Fruit fly (Drosophila melanogaster) whole organism, prepupa: ENCODE measurements around the gene CG31637.
A peak's percentile ranks its signal among the peaks of the same experiment; 100 is the strongest.

Experiments
- Blimp-1 ChIP-seq: fragments of 200-800 bp; sonication (Bioruptor generic); optimal IDR thresholded peaks from 3 replicates; lab custom pipeline; 2017; ENCODE audit warnings: missing biosample characterization, missing genetic modification characterization, mild to moderate bottlenecking, moderate library complexity, missing genetic modification reagents
- CG10631 ChIP-seq: fragments of 200-800 bp; sonication (Bioruptor generic); optimal IDR thresholded peaks from 2 replicates; lab custom pipeline; 2016; ENCODE audit warnings: missing biosample characterization, missing genetic modification characterization
- CG10669 ChIP-seq: fragments of 200-800 bp; sonication (Bioruptor generic); optimal IDR thresholded peaks from 3 replicates; lab custom pipeline; 2018; ENCODE audit warnings: missing biosample characterization, mild to moderate bottlenecking, missing genetic modification characterization, moderate library complexity
- CG11762 ChIP-seq: fragments of 200-800 bp; sonication (Bioruptor generic); optimal IDR thresholded peaks from 3 replicates; lab custom pipeline; 2016; ENCODE audit warnings: missing biosample characterization, missing genetic modification characterization; ENCODE audit not compliant: insufficient read depth
- CG15336 ChIP-seq: fragments of 200-800 bp; sonication (Bioruptor generic); IDR thresholded peaks from 2 replicates; pipeline ENCODE4 v1.3.6; 2022; ENCODE audit warnings: missing biosample characterization, missing genetic modification characterization
- CG1621 ChIP-seq: fragments of 200-800 bp; sonication (Bioruptor generic); optimal IDR thresholded peaks from 3 replicates; lab custom pipeline; 2018; ENCODE audit warnings: missing biosample characterization, mild to moderate bottlenecking, missing genetic modification characterization
- CG3032 ChIP-seq: fragments of 200-800 bp; optimal IDR thresholded peaks from 2 replicates; lab custom pipeline; 2019; ENCODE audit warnings: missing biosample characterization, mild to moderate bottlenecking, missing genetic modification characterization, moderate library complexity
- CG31627 ChIP-seq: fragments of 200-800 bp; sonication (Bioruptor generic); optimal IDR thresholded peaks from 3 replicates; lab custom pipeline; 2016; ENCODE audit warnings: missing biosample characterization, missing genetic modification characterization
- CG32006 ChIP-seq: fragments of 200-800 bp; sonication (Bioruptor generic); optimal IDR thresholded peaks from 3 replicates; lab custom pipeline; 2017; ENCODE audit warnings: missing biosample characterization, mild to moderate bottlenecking, missing genetic modification characterization
- CG34406 ChIP-seq: fragments of 200-800 bp; sonication (Bioruptor generic); optimal IDR thresholded peaks from 3 replicates; lab custom pipeline; 2016; ENCODE audit warnings: missing biosample characterization, missing genetic modification characterization
- CG3919 ChIP-seq: fragments of 200-800 bp; sonication (Bioruptor generic); optimal IDR thresholded peaks from 3 replicates; lab custom pipeline; 2016; ENCODE audit warnings: missing biosample characterization, missing genetic modification characterization
- CG6163 ChIP-seq: fragments of 200-800 bp; sonication (Bioruptor generic); IDR thresholded peaks from 3 replicates; pipeline ENCODE4 v1.3.6; 2022; ENCODE audit warnings: missing biosample characterization, missing genetic modification characterization
- CG6276 ChIP-seq: fragments of 200-800 bp; sonication (Bioruptor generic); optimal IDR thresholded peaks from 2 replicates; lab custom pipeline; 2017; ENCODE audit warnings: missing biosample characterization, mild to moderate bottlenecking, missing genetic modification characterization
- CG6854 ChIP-seq: fragments of 200-800 bp; sonication (Bioruptor generic); optimal IDR thresholded peaks from 2 replicates; lab custom pipeline; 2017; ENCODE audit warnings: missing biosample characterization, mild to moderate bottlenecking, missing genetic modification characterization
- CG7368 ChIP-seq: fragments of 200-800 bp; sonication (Bioruptor generic); optimal IDR thresholded peaks from 3 replicates; lab custom pipeline; 2016; ENCODE audit warnings: missing biosample characterization, missing genetic modification characterization
- CG8319 ChIP-seq: fragments of 200-800 bp; sonication (Bioruptor generic); optimal IDR thresholded peaks from 3 replicates; lab custom pipeline; 2016; ENCODE audit warnings: missing biosample characterization, missing genetic modification characterization
- CG9139 ChIP-seq: fragments of 200-800 bp; sonication (Bioruptor generic); optimal IDR thresholded peaks from 3 replicates; lab custom pipeline; 2017; ENCODE audit warnings: missing biosample characterization, mild to moderate bottlenecking, missing genetic modification characterization
- Eip75B ChIP-seq: fragments of 200-800 bp; sonication (Bioruptor generic); optimal IDR thresholded peaks from 3 replicates; lab custom pipeline; 2016; ENCODE audit warnings: missing biosample characterization, missing genetic modification characterization
- Eip78C ChIP-seq: fragments of 200-800 bp; sonication (Bioruptor generic); peaks from one replicate; lab custom pipeline; 2016; ENCODE audit warnings: missing biosample characterization, missing genetic modification characterization
- Hr39 ChIP-seq: fragments of 200-800 bp; sonication (Bioruptor generic); optimal IDR thresholded peaks from 2 replicates; lab custom pipeline; 2016; ENCODE audit warnings: missing biosample characterization, missing genetic modification characterization
- Hr4 ChIP-seq: fragments of 200-800 bp; sonication (Bioruptor generic); optimal IDR thresholded peaks from 3 replicates; lab custom pipeline; 2016; ENCODE audit warnings: missing biosample characterization, missing genetic modification characterization
- Met ChIP-seq: fragments of 200-800 bp; sonication (Bioruptor generic); optimal IDR thresholded peaks from 3 replicates; lab custom pipeline; 2016; ENCODE audit warnings: missing biosample characterization, missing genetic modification characterization
- OdsH ChIP-seq: fragments of 200-800 bp; sonication (Bioruptor generic); optimal IDR thresholded peaks from 3 replicates; lab custom pipeline; 2016; ENCODE audit warnings: missing biosample characterization, missing genetic modification characterization
- Sox102F ChIP-seq: fragments of 200-800 bp; sonication (Bioruptor generic); optimal IDR thresholded peaks from 2 replicates; lab custom pipeline; 2016; ENCODE audit warnings: missing biosample characterization, mild to moderate bottlenecking, missing genetic modification characterization
- Sox14 ChIP-seq: fragments of 200-800 bp; sonication (Bioruptor generic); optimal IDR thresholded peaks from 3 replicates; lab custom pipeline; 2016; ENCODE audit warnings: missing biosample characterization, missing genetic modification characterization
- Sox15 ChIP-seq: fragments of 200-800 bp; sonication (Bioruptor generic); optimal IDR thresholded peaks from 3 replicates; lab custom pipeline; 2016; ENCODE audit warnings: missing biosample characterization, missing genetic modification characterization
- cyc ChIP-seq: fragments of 200-800 bp; sonication (Bioruptor generic); optimal IDR thresholded peaks from 3 replicates; lab custom pipeline; 2016; ENCODE audit warnings: missing biosample characterization, missing genetic modification characterization
- dsx ChIP-seq: fragments of 200-800 bp; optimal IDR thresholded peaks from 3 replicates; lab custom pipeline; 2019; ENCODE audit warnings: missing biosample characterization, mild to moderate bottlenecking, missing genetic modification characterization, moderate library complexity; ENCODE audit not compliant: poor library complexity, severe bottlenecking
- eg ChIP-seq: fragments of 200-800 bp; sonication (Bioruptor generic); IDR thresholded peaks from 3 replicates; pipeline ENCODE4 v1.3.6; 2022; ENCODE audit warnings: missing biosample characterization, missing genetic modification characterization
- esn ChIP-seq: fragments of 200-800 bp; sonication (Bioruptor generic); optimal IDR thresholded peaks from 2 replicates; lab custom pipeline; 2016; ENCODE audit warnings: missing biosample characterization, mild to moderate bottlenecking, missing genetic modification characterization, moderate library complexity
- fkh ChIP-seq: fragments of 200-800 bp; sonication (Bioruptor generic); optimal IDR thresholded peaks from 3 replicates; lab custom pipeline; 2017; ENCODE audit warnings: missing biosample characterization, mild to moderate bottlenecking, missing genetic modification characterization, moderate library complexity
- lz ChIP-seq: fragments of 200-800 bp; sonication (Bioruptor generic); optimal IDR thresholded peaks from 3 replicates; lab custom pipeline; 2016; ENCODE audit warnings: missing biosample characterization, missing genetic modification characterization
- pdm3 ChIP-seq: fragments of 200-800 bp; sonication (Bioruptor generic); optimal IDR thresholded peaks from 3 replicates; lab custom pipeline; 2016; ENCODE audit warnings: missing biosample characterization, missing genetic modification characterization
- salr ChIP-seq, 2 experiments: fragments of 200-800 bp; sonication (Bioruptor generic); optimal IDR thresholded peaks; 3 replicates each; lab custom pipeline; 2016 to 2018; ENCODE audit warnings: missing biosample characterization in 2 of 2, missing genetic modification characterization in 2 of 2, mild to moderate bottlenecking in 1 of 2
- ss ChIP-seq, 2 experiments: fragments of 200-800 bp; sonication (Bioruptor generic); optimal IDR thresholded peaks; 2 replicates in 1 of 2; 3 replicates in 1 of 2; lab custom pipeline; 2017 to 2018; ENCODE audit warnings: mild to moderate bottlenecking in 2 of 2, missing biosample characterization in 2 of 2, missing genetic modification characterization in 2 of 2, moderate library complexity in 1 of 2
- svp ChIP-seq: fragments of 200-800 bp; sonication (Bioruptor generic); peaks from one replicate; lab custom pipeline; 2016; ENCODE audit warnings: missing biosample characterization, missing genetic modification characterization
- topi ChIP-seq: fragments of 200-800 bp; sonication (Bioruptor generic); optimal IDR thresholded peaks from 3 replicates; lab custom pipeline; 2016; ENCODE audit warnings: missing biosample characterization, missing genetic modification characterization
- vri ChIP-seq: fragments of 200-800 bp; sonication (Bioruptor generic); optimal IDR thresholded peaks from 3 replicates; lab custom pipeline; 2016; ENCODE audit warnings: missing biosample characterization, mild to moderate bottlenecking, missing genetic modification characterization

Gene CG31637

DNA sequence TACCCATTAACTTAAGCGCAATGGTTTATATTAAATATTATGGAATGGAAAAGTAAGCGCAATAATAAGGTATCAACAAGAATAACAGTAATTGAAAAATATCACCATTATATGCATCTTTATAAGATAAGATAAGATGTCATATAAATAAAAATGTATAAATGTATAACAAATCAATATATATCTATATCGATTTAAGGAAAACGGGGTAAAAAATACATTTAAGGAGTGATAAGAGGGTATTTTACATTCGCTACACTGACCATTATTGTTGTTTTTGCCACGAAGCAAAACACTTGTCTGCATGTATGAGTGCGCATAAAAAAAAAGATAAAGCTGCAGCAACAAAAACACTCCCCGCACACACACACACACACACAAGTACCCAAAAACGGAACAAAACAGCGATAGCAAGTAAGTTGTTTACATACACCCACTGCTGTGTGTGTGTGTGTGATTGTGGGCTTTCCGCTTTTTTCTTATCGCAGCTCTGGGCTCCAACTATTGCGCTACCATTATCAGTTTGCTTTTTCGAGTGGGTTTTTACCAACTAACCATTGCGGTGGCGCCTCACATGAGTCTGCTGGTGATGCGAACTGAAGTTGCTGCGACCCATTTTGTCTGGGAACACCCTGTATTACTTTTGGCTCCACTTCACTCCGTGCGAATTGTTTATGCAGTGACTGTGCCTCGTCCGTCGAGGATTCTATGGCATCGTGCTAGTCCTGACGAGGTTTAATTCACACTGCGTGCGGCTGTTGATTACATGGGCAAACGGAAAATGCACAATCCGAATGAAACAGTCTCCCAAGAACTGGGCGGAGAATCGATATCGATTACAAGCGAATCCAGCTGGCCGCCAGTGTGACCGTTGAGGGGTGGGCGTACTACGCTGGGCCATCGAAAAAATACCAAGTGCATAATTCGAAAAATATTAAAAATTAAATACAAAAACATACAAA, 25.1 kb upstream of the CG31637 start, which contains the start of gene mmy (continued):
- TF ChIP-seq CG6163, result peak; percentile 77
- TF ChIP-seq vri (GFP tag; lab: Kevin White, UChicago), result peak; percentile 53
- peak; percentile 52 for TF ChIP-seq Hr4
- no peak for TF ChIP-seq Met (GFP tag; lab: Kevin White, UChicago)
- peak; percentile 96 for TF ChIP-seq fkh (GFP tag; lab: Kevin White, UChicago)
- TF ChIP-seq ss (GFP tag; optimal IDR thresholded peaks at IDR 0.05; lab: Kevin White, UChicago), result peak; percentile 75 to 81
- TF ChIP-seq lz (GFP tag; lab: Kevin White, UChicago), result peak; percentile 7
- TF ChIP-seq CG10669 (GFP tag; lab: Kevin White, UChicago), result peak; percentile 27
- TF ChIP-seq Hr39 (GFP tag; lab: Kevin White, UChicago), result peak; percentile 9
- peak; percentile 72 for TF ChIP-seq svp (GFP tag; lab: Kevin White, UChicago)
- peak; percentile 42 for TF ChIP-seq pdm3 (GFP tag; lab: Kevin White, UChicago)
- TF ChIP-seq CG3919 (GFP tag; lab: Kevin White, UChicago), result peak; percentile 66
- TF ChIP-seq CG3032 (tag; lab: Kevin White, UChicago), result peak; percentile 72
- peak; percentile 7 for TF ChIP-seq Eip75B
- TF ChIP-seq dsx (GFP tag; lab: Kevin White, UChicago), result peak; percentile 72
- peak; percentile 67 for TF ChIP-seq CG10631
- TF ChIP-seq Blimp-1, result no peak
- peak; percentile 35 for TF ChIP-seq topi (GFP tag; lab: Kevin White, UChicago)
- TF ChIP-seq Eip78C (GFP tag; lab: Kevin White, UChicago), result peak; percentile 82
- no peak for TF ChIP-seq CG31627
- peak; percentile 69 for TF ChIP-seq OdsH
- TF ChIP-seq Sox14 (GFP tag; lab: Kevin White, UChicago), result peak; percentile 17
- TF ChIP-seq CG34406 (GFP tag; lab: Kevin White, UChicago), result peak; percentile 63
- peak; percentile 84 for TF ChIP-seq CG32006
- peak; percentile 64 for TF ChIP-seq CG9139 (GFP tag; lab: Kevin White, UChicago)
- TF ChIP-seq Sox102F, result peak; percentile 37
- peak; percentile 51 for TF ChIP-seq CG1621 (tag; lab: Kevin White, UChicago)
- TF ChIP-seq Sox15 (GFP tag; lab: Kevin White, UChicago), result peak; percentile 22
- peak; percentile 59 for TF ChIP-seq CG11762
- TF ChIP-seq CG8319 (GFP tag; lab: Kevin White, UChicago), result no peak
- peak; percentile 22 to 68 for TF ChIP-seq salr (GFP tag; optimal IDR thresholded peaks at IDR 0.05; lab: Kevin White, UChicago)
- peak; percentile 43 for TF ChIP-seq esn (GFP tag; lab: Kevin White, UChicago)
- TF ChIP-seq eg (GFP tag; lab: Robert Waterston, UW), result peak; percentile 85; the same call in 2 of the 3 replicates
- peak; percentile 10 for TF ChIP-seq cyc (GFP tag; lab: Kevin White, UChicago)
- TF ChIP-seq CG7368 (GFP tag; lab: Kevin White, UChicago), result peak; percentile 46
- peak; percentile 50 for TF ChIP-seq CG6854 (GFP tag; lab: Kevin White, UChicago)

DNA sequence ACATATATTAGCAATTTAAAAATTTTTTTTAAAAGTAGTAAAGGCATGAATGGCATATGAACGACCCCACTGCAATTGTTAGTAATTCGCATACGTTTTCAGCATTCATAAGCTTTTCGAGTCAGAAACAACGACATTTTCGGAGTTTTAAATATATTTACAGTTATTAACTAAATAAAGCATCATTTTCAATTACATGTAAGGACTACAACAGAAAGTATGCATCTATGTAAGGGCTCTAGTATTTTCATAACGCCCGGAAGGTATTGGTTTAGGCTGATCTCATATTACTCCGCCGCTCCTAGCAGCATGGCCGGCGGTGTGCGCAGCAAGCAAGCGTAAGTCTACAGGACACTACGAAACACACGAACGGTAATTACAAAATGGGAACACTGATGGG, 24.1 kb upstream of the CG31637 start:
- TF ChIP-seq lz (GFP tag; lab: Kevin White, UChicago) (no peak), CG6276 (GFP tag; lab: Kevin White, UChicago) (no peak), CG15336 (0 out of 2 replicates have a peak, but pooled peaks have one; percentile 12), Eip78C (GFP tag; lab: Kevin White, UChicago) (peak; percentile 56)
- TF ChIP-seq, all 60 proteins: peak for 2
